Worm (Caenorhabditis elegans) whole organism, L4 larva: ENCODE results near the gene C06H2.2.

ENCODE experiments used
- F26F4.8 ChIP-seq: fragments of 200-800 bp; sonication (Bioruptor generic); conservative IDR thresholded peaks from 2 replicates; pipeline ENCODE4 v1.3.6; 2022; ENCODE audit warnings: missing genetic modification characterization, missing compliant biosample characterization
- F37D6.2 ChIP-seq: sonication (generic microtip); optimal IDR thresholded peaks from 2 replicates; lab custom pipeline; 2016; ENCODE audit warnings: mild to moderate bottlenecking, missing genetic modification characterization, missing compliant biosample characterization
- F44E2.7 ChIP-seq: fragments of 200-800 bp; sonication (Bioruptor generic); IDR thresholded peaks from 2 replicates; pipeline ENCODE4 v2.1.2; 2022; ENCODE audit warnings: missing genetic modification characterization, missing compliant biosample characterization
- ZK546.5 ChIP-seq, 2 experiments: sonication (generic microtip); optimal IDR thresholded peaks; 2 replicates each; lab custom pipeline; 2017; ENCODE audit warnings: missing biosample characterization in 2 of 2, missing genetic modification characterization in 2 of 2
- aha-1 ChIP-seq: fragments of 150-350 bp; peaks from one replicate; lab custom pipeline; 2014; ENCODE audit warnings: missing biosample characterization, missing genetic modification characterization
- aly-2 ChIP-seq: sonication (generic microtip); optimal IDR thresholded peaks from 2 replicates; lab custom pipeline; 2018; ENCODE audit warnings: missing biosample characterization, missing genetic modification characterization
- arid-1 ChIP-seq: fragments of 200-800 bp; sonication (Bioruptor generic); conservative IDR thresholded peaks from 2 replicates; pipeline ENCODE4 v1.3.6; 2022; ENCODE audit warnings: missing genetic modification reagents, missing genetic modification characterization, missing compliant biosample characterization
- attf-4 ChIP-seq: sonication (generic microtip); optimal IDR thresholded peaks from 3 replicates; lab custom pipeline; 2017; ENCODE audit warnings: missing biosample characterization, missing genetic modification characterization
- ceh-44 ChIP-seq: fragments of 200-800 bp; sonication (Bioruptor generic); IDR thresholded peaks from 2 replicates; pipeline ENCODE4 v1.3.6; 2022; ENCODE audit warnings: missing genetic modification reagents, missing genetic modification characterization, missing compliant biosample characterization
- cey-2 ChIP-seq: sonication (generic microtip); optimal IDR thresholded peaks from 3 replicates; lab custom pipeline; 2017; ENCODE audit warnings: missing genetic modification characterization, mild to moderate bottlenecking, missing compliant biosample characterization, antibody characterized with exemption, borderline replicate concordance; ENCODE audit not compliant: insufficient read depth
- daf-16 ChIP-seq, 3 experiments: sonication (generic microtip); optimal IDR thresholded peaks; 2 replicates each; lab custom pipeline; 2016 to 2017; ENCODE audit warnings: missing genetic modification characterization in 3 of 3, missing genetic modification reagents in 3 of 3, mild to moderate bottlenecking in 2 of 3, missing compliant biosample characterization in 2 of 3, missing biosample characterization in 1 of 3, moderate library complexity in 1 of 3
- daf-19 ChIP-seq: fragments of 200-800 bp; sonication (Bioruptor generic); conservative IDR thresholded peaks from 2 replicates; pipeline ENCODE4 v1.3.6; 2022; ENCODE audit warnings: missing genetic modification characterization, missing compliant biosample characterization
- daf-8 ChIP-seq: fragments of 200-800 bp; sonication (Bioruptor generic); IDR thresholded peaks from 2 replicates; pipeline ENCODE4 v1.3.6; 2022; ENCODE audit warnings: missing genetic modification characterization, missing compliant biosample characterization
- dmd-6 ChIP-seq: fragments of 200-800 bp; sonication (Bioruptor generic); IDR thresholded peaks from 2 replicates; pipeline ENCODE4 v1.3.6; 2022; ENCODE audit warnings: missing genetic modification reagents, missing genetic modification characterization, missing compliant biosample characterization
- dpl-1 ChIP-seq: fragments of 150-350 bp; optimal IDR thresholded peaks from 2 replicates; lab custom pipeline; 2014; ENCODE audit warnings: missing biosample characterization, missing genetic modification reagents, missing genetic modification characterization
- duxl-1 ChIP-seq: sonication (generic microtip); optimal IDR thresholded peaks from 2 replicates; lab custom pipeline; 2016; ENCODE audit warnings: mild to moderate bottlenecking, missing genetic modification characterization, moderate library complexity, missing compliant biosample characterization; ENCODE audit not compliant: poor library complexity
- dve-1 ChIP-seq: sonication (generic microtip); optimal IDR thresholded peaks from 2 replicates; lab custom pipeline; 2017; ENCODE audit warnings: antibody characterized with exemption, mild to moderate bottlenecking, missing genetic modification characterization, missing compliant biosample characterization; ENCODE audit not compliant: insufficient read depth
- egl-27 ChIP-seq: sonication (generic microtip); optimal IDR thresholded peaks from 3 replicates; lab custom pipeline; 2017; ENCODE audit warnings: missing biosample characterization, missing genetic modification reagents, missing genetic modification characterization
- fkh-10 ChIP-seq: fragments of 150-350 bp; optimal IDR thresholded peaks from 2 replicates; lab custom pipeline; 2014; ENCODE audit warnings: missing biosample characterization, missing genetic modification reagents, missing genetic modification characterization
- gei-8 ChIP-seq: fragments of 200-800 bp; sonication (Bioruptor generic); optimal IDR thresholded peaks from 2 replicates; lab custom pipeline; 2018; ENCODE audit warnings: mild to moderate bottlenecking, missing genetic modification characterization, missing compliant biosample characterization
- hlh-30 ChIP-seq: sonication (generic microtip); optimal IDR thresholded peaks from 2 replicates; lab custom pipeline; 2017; ENCODE audit warnings: antibody characterized with exemption, mild to moderate bottlenecking, missing genetic modification characterization, missing compliant biosample characterization; ENCODE audit not compliant: insufficient read depth
- hmg-1.1 ChIP-seq: fragments of 200-800 bp; sonication (Bioruptor generic); IDR thresholded peaks from 2 replicates; pipeline ENCODE4 v1.3.6; 2022; ENCODE audit warnings: missing genetic modification reagents, missing genetic modification characterization, missing compliant biosample characterization
- lin-1 ChIP-seq: fragments of 200-800 bp; sonication (Bioruptor generic); IDR thresholded peaks from 2 replicates; pipeline ENCODE4 v1.3.6; 2022; ENCODE audit warnings: missing genetic modification reagents, missing genetic modification characterization, missing compliant biosample characterization
- lin-13 ChIP-seq: fragments of 150-350 bp; optimal IDR thresholded peaks from 2 replicates; lab custom pipeline; 2014; ENCODE audit warnings: missing biosample characterization, missing genetic modification reagents, missing genetic modification characterization
- lin-15B ChIP-seq: fragments of 150-350 bp; sonication (generic microtip); optimal IDR thresholded peaks from 3 replicates; lab custom pipeline; 2014; ENCODE audit warnings: missing biosample characterization, missing genetic modification characterization
- lin-29 ChIP-seq: fragments of 200-800 bp; sonication (Bioruptor generic); IDR thresholded peaks from 2 replicates; pipeline ENCODE4 v1.3.6; 2022; ENCODE audit warnings: missing genetic modification reagents, missing genetic modification characterization, missing compliant biosample characterization
- lin-39 ChIP-seq: fragments of 150-350 bp; optimal IDR thresholded peaks from 2 replicates; lab custom pipeline; 2014; ENCODE audit warnings: missing biosample characterization, missing genetic modification reagents, missing genetic modification characterization
- lir-3 ChIP-seq: sonication (generic microtip); optimal IDR thresholded peaks from 2 replicates; lab custom pipeline; 2016; ENCODE audit warnings: mild to moderate bottlenecking, missing genetic modification characterization, missing compliant biosample characterization
- lsy-2 ChIP-seq, 2 experiments: fragments of 150-350 bp in 1 of 2; sonication (generic microtip) in 1 of 2; optimal IDR thresholded peaks; 2 replicates each; lab custom pipeline; 2014 to 2017; ENCODE audit warnings: missing biosample characterization in 2 of 2, missing genetic modification characterization in 2 of 2
- madf-5 ChIP-seq, 2 experiments: fragments of 200-800 bp; sonication (Bioruptor generic); IDR thresholded peaks; 2 replicates each; pipeline ENCODE4 v1.3.6; 2022; ENCODE audit warnings: missing compliant biosample characterization in 2 of 2, missing genetic modification characterization in 2 of 2
- mes-2 ChIP-seq: sonication (generic microtip); optimal IDR thresholded peaks from 2 replicates; lab custom pipeline; 2016; ENCODE audit warnings: missing genotype, mild to moderate bottlenecking, missing genetic modification characterization, missing compliant biosample characterization; ENCODE audit not compliant: poor library complexity, severe bottlenecking
- nhr-10 ChIP-seq: fragments of 150-350 bp; optimal IDR thresholded peaks from 2 replicates; lab custom pipeline; 2014; ENCODE audit warnings: missing biosample characterization, missing genetic modification characterization
- nhr-11 ChIP-seq: fragments of 150-350 bp; optimal IDR thresholded peaks from 2 replicates; lab custom pipeline; 2014; ENCODE audit warnings: missing biosample characterization, missing genetic modification characterization
- nhr-111 ChIP-seq: fragments of 200-800 bp; sonication (Bioruptor generic); optimal IDR thresholded peaks from 2 replicates; lab custom pipeline; 2018; ENCODE audit warnings: mild to moderate bottlenecking, missing genetic modification characterization, missing compliant biosample characterization
- nhr-28 ChIP-seq: fragments of 150-350 bp; optimal IDR thresholded peaks from 2 replicates; lab custom pipeline; 2014; ENCODE audit warnings: missing biosample characterization, missing genetic modification characterization
- nhr-48 ChIP-seq: sonication (generic microtip); optimal IDR thresholded peaks from 2 replicates; lab custom pipeline; 2016; ENCODE audit warnings: mild to moderate bottlenecking, missing genetic modification characterization, missing compliant biosample characterization
- nhr-6 ChIP-seq: fragments of 150-350 bp; optimal IDR thresholded peaks from 2 replicates; lab custom pipeline; 2014; ENCODE audit warnings: missing biosample characterization, missing genetic modification characterization
- nhr-76 ChIP-seq: fragments of 150-350 bp; optimal IDR thresholded peaks from 2 replicates; lab custom pipeline; 2014; ENCODE audit warnings: missing biosample characterization, missing genetic modification characterization
- nhr-77 ChIP-seq: fragments of 150-350 bp; optimal IDR thresholded peaks from 2 replicates; lab custom pipeline; 2014; ENCODE audit warnings: missing biosample characterization, missing genetic modification characterization
- php-3 ChIP-seq: fragments of 200-800 bp; sonication (Bioruptor generic); IDR thresholded peaks from 2 replicates; pipeline ENCODE4 v1.3.6; 2022; ENCODE audit warnings: missing genetic modification reagents, missing genetic modification characterization, missing compliant biosample characterization
- pqm-1 ChIP-seq: sonication (generic microtip); optimal IDR thresholded peaks from 2 replicates; lab custom pipeline; 2017; ENCODE audit warnings: missing biosample characterization, missing genetic modification characterization
- saeg-2 ChIP-seq: fragments of 200-800 bp; sonication (Bioruptor generic); IDR thresholded peaks from 2 replicates; pipeline ENCODE4 v1.3.6; 2022; ENCODE audit warnings: missing genetic modification reagents, missing genetic modification characterization, missing compliant biosample characterization
- sdz-12 ChIP-seq: fragments of 200-800 bp; sonication (Bioruptor generic); optimal IDR thresholded peaks from 2 replicates; lab custom pipeline; 2018; ENCODE audit warnings: mild to moderate bottlenecking, missing genetic modification characterization, missing compliant biosample characterization
- spr-1 ChIP-seq: sonication (generic microtip); optimal IDR thresholded peaks from 2 replicates; lab custom pipeline; 2016; ENCODE audit warnings: mild to moderate bottlenecking, missing genetic modification characterization, missing compliant biosample characterization
- tag-97 ChIP-seq: fragments of 200-800 bp; sonication (Bioruptor generic); IDR thresholded peaks from 2 replicates; pipeline ENCODE4 v1.3.6; 2022; ENCODE audit warnings: missing genetic modification characterization, missing compliant biosample characterization
- zfp-3 ChIP-seq: fragments of 200-800 bp; sonication (Bioruptor generic); conservative IDR thresholded peaks from 2 replicates; pipeline ENCODE4 v1.3.6; 2022; ENCODE audit warnings: missing genetic modification reagents, missing genetic modification characterization, missing compliant biosample characterization
- ztf-11 ChIP-seq: fragments of 150-350 bp; optimal IDR thresholded peaks from 2 replicates; lab custom pipeline; 2014; ENCODE audit warnings: missing biosample characterization, missing genetic modification characterization

C06H2.2 gene

ce11 chrV:11076403-11076802 lies 48.6 kb upstream of the C06H2.2 start (continued):
- TF ChIP-seq lir-3 (tag; lab: Kevin White, UChicago) (no peak), aly-2 (tag; lab: Kevin White, UChicago) (peak; percentile 25), nhr-111 (no peak), spr-1 (tag; lab: Kevin White, UChicago) (no peak), pqm-1 (tag; lab: Kevin White, UChicago) (peak; percentile 1), madf-5 (GFP tag; IDR thresholded peaks at IDR 0.05; lab: Robert Waterston, UW) (peak in 1 of 2 experiments; percentile 83; a peak in 2 of 4 replicates), attf-4 (tag; lab: Kevin White, UChicago) (no peak), F26F4.8 (GFP tag; lab: Robert Waterston, UW) (no peak), lsy-2 (tag; optimal IDR thresholded peaks at IDR 0.05; lab: Kevin White, UChicago) (no peak), ztf-11 (tag; lab: Kevin White, UChicago) (no peak), ZK546.5 (tag; optimal IDR thresholded peaks at IDR 0.05; lab: Kevin White, UChicago) (no peak), nhr-77 (no peak), gei-8 (GFP tag; lab: Kevin White, UChicago) (no peak), daf-16 (GFP tag; optimal IDR thresholded peaks at IDR 0.05; lab: Kevin White, UChicago) (no peak), daf-16 (tag; optimal IDR thresholded peaks at IDR 0.05; lab: Kevin White, UChicago) (no peak), sdz-12 (GFP tag; lab: Kevin White, UChicago) (no peak), php-3 (GFP tag; lab: Robert Waterston, UW) (no peak), nhr-48 (no peak), lin-39 (tag; lab: Kevin White, UChicago) (no peak)

DNA sequence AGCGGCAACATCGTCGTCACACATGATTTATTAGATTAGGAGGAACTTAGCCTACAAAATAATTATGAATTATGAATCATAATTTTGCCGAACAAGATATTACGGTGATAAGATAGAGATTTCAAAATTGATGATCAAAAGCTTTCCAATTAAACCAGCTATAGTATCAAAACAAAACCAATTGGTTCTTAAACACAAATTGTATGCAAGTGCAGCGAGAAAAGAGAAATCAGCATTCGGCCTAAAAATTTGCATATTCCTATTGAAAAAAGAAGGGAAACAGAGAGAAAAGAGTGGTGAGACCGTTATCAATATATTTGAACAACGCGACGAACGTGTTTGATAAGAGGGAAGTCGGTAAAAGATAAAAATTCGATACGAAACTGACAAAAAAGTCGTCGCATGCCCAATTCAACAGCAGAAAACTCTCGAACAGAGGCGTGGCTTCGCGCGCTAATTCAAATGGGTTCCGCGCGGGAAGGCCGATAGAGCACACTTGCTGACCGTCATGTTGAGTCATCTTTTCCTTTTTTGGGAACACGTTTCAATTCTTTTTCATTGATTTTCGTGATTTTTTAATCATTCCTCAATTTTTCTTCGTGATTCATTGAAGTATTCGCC lies 46.8 kb upstream of the C06H2.2 start, which contains the start of gene act-2:
Gene act-2 (minus strand): TSS at position 51 of the 621 bp plus-strand sequence.
- no peak for TF ChIP-seq F37D6.2 (tag; lab: Kevin White, UChicago)
- no peak for TF ChIP-seq nhr-76
- TF ChIP-seq saeg-2 (GFP tag; lab: Robert Waterston, UW) = no peak
- no peak for TF ChIP-seq lir-3 (tag; lab: Kevin White, UChicago)
- no peak for TF ChIP-seq cey-2 (tag; lab: Kevin White, UChicago)
- TF ChIP-seq duxl-1 = peak; percentile 10
- TF ChIP-seq dpl-1 (GFP tag; lab: Kevin White, UChicago) = peak; percentile 93
- TF ChIP-seq lin-15B = no peak
- TF ChIP-seq nhr-111 = no peak
- TF ChIP-seq dmd-6 (GFP tag; lab: Robert Waterston, UW) = peak; percentile 57
- TF ChIP-seq aha-1 = peak; percentile 97
- TF ChIP-seq mes-2 (tag; lab: Kevin White, UChicago) = peak; percentile 76
- no peak for TF ChIP-seq daf-8 (GFP tag; lab: Robert Waterston, UW)
- no peak for TF ChIP-seq tag-97 (GFP tag; lab: Robert Waterston, UW)
- TF ChIP-seq nhr-6 (tag; lab: Kevin White, UChicago) = peak; percentile 61
- TF ChIP-seq aly-2 (tag; lab: Kevin White, UChicago) = no peak
- peak; percentile 57; the same call in 1 of the 2 replicates for TF ChIP-seq hmg-1.1 (GFP tag; lab: Robert Waterston, UW)
- no peak for TF ChIP-seq lin-29 (GFP tag; lab: Robert Waterston, UW)
- TF ChIP-seq egl-27 (tag; lab: Kevin White, UChicago) = no peak
- no peak for TF ChIP-seq ZK546.5 (tag; optimal IDR thresholded peaks at IDR 0.05; lab: Kevin White, UChicago)
- no peak for TF ChIP-seq ceh-44 (GFP tag; lab: Robert Waterston, UW)
- TF ChIP-seq arid-1 = no peak
- peak; percentile 55 for TF ChIP-seq nhr-28
- no peak for TF ChIP-seq lin-1 (GFP tag; lab: Robert Waterston, UW)
- TF ChIP-seq daf-19 (GFP tag; lab: Robert Waterston, UW) = no peak
- peak; percentile 28 for TF ChIP-seq lin-13 (GFP tag; lab: Kevin White, UChicago)
- TF ChIP-seq zfp-3 (GFP tag; lab: Robert Waterston, UW) = no peak
- peak; percentile 45 for TF ChIP-seq nhr-11 (tag; lab: Kevin White, UChicago)
- no peak for TF ChIP-seq nhr-10 (tag; lab: Kevin White, UChicago)
- TF ChIP-seq fkh-10 (GFP tag; lab: Kevin White, UChicago) = peak; percentile 64
- TF ChIP-seq dve-1 (tag; lab: Kevin White, UChicago) = peak; percentile 78
- no peak for TF ChIP-seq F44E2.7 (GFP tag; lab: Robert Waterston, UW)
- no peak for TF ChIP-seq php-3 (GFP tag; lab: Robert Waterston, UW)
- TF ChIP-seq hlh-30 (tag; lab: Kevin White, UChicago) = peak; percentile 88
